Worm (Caenorhabditis elegans) whole organism, L4 larva: ENCODE results near the gene C15F1.2.

Experiments
- D1046.2 ChIP-seq: fragments of 200-800 bp; sonication (Bioruptor generic); IDR thresholded peaks from 2 replicates; pipeline ENCODE4 v1.3.6; 2022; ENCODE audit warnings: missing genetic modification characterization, missing compliant biosample characterization
- F10B5.3 ChIP-seq: sonication (generic microtip); optimal IDR thresholded peaks from 2 replicates; lab custom pipeline; 2016; ENCODE audit warnings: mild to moderate bottlenecking, missing genetic modification characterization, missing compliant biosample characterization
- F26F4.8 ChIP-seq: fragments of 200-800 bp; sonication (Bioruptor generic); conservative IDR thresholded peaks from 2 replicates; pipeline ENCODE4 v1.3.6; 2022; ENCODE audit warnings: missing genetic modification characterization, missing compliant biosample characterization
- F44E2.7 ChIP-seq: fragments of 200-800 bp; sonication (Bioruptor generic); IDR thresholded peaks from 2 replicates; pipeline ENCODE4 v2.1.2; 2022; ENCODE audit warnings: missing genetic modification characterization, missing compliant biosample characterization
- F49E8.2 ChIP-seq: sonication (generic microtip); optimal IDR thresholded peaks from 2 replicates; lab custom pipeline; 2016; ENCODE audit warnings: missing compliant biosample characterization, mild to moderate bottlenecking, missing genetic modification characterization, borderline replicate concordance
- R02D3.7 ChIP-seq: fragments of 150-350 bp; sonication (generic microtip); optimal IDR thresholded peaks from 3 replicates; lab custom pipeline; 2014; ENCODE audit warnings: missing biosample characterization, missing genetic modification characterization
- Y48G9A.11 ChIP-seq: fragments of 200-800 bp; sonication (Bioruptor generic); IDR thresholded peaks from 2 replicates; pipeline ENCODE4 v1.3.6; 2022; ENCODE audit warnings: missing genetic modification reagents, missing genetic modification characterization, missing compliant biosample characterization
- Y5F2A.4 ChIP-seq: fragments of 200-800 bp; sonication (Bioruptor generic); optimal IDR thresholded peaks from 2 replicates; lab custom pipeline; 2018; ENCODE audit warnings: mild to moderate bottlenecking, missing genetic modification characterization, missing compliant biosample characterization
- aha-1 ChIP-seq: fragments of 150-350 bp; peaks from one replicate; lab custom pipeline; 2014; ENCODE audit warnings: missing biosample characterization, missing genetic modification characterization
- aly-2 ChIP-seq: sonication (generic microtip); optimal IDR thresholded peaks from 2 replicates; lab custom pipeline; 2018; ENCODE audit warnings: missing biosample characterization, missing genetic modification characterization
- ama-1 ChIP-seq: fragments of 150-350 bp; optimal IDR thresholded peaks from 2 replicates; lab custom pipeline; 2014; ENCODE audit warnings: inconsistent platforms, mixed read lengths
- arid-1 ChIP-seq: fragments of 200-800 bp; sonication (Bioruptor generic); conservative IDR thresholded peaks from 2 replicates; pipeline ENCODE4 v1.3.6; 2022; ENCODE audit warnings: missing genetic modification reagents, missing genetic modification characterization, missing compliant biosample characterization
- ceh-28 ChIP-seq: fragments of 150-350 bp; optimal IDR thresholded peaks from 2 replicates; lab custom pipeline; 2014; ENCODE audit warnings: missing biosample characterization, missing genetic modification reagents, missing genetic modification characterization
- ceh-62 ChIP-seq: sonication (generic microtip); optimal IDR thresholded peaks from 2 replicates; lab custom pipeline; 2017; ENCODE audit warnings: missing biosample characterization, missing genetic modification characterization
- ceh-82 ChIP-seq: sonication (generic microtip); optimal IDR thresholded peaks from 2 replicates; lab custom pipeline; 2017; ENCODE audit warnings: missing biosample characterization, missing genetic modification characterization
- ces-1 ChIP-seq: fragments of 150-350 bp; sonication (generic microtip); optimal IDR thresholded peaks from 4 replicates; lab custom pipeline; 2014; ENCODE audit warnings: missing biosample characterization, missing genetic modification reagents, missing genetic modification characterization
- cey-2 ChIP-seq: sonication (generic microtip); optimal IDR thresholded peaks from 3 replicates; lab custom pipeline; 2017; ENCODE audit warnings: missing genetic modification characterization, mild to moderate bottlenecking, missing compliant biosample characterization, antibody characterized with exemption, borderline replicate concordance; ENCODE audit not compliant: insufficient read depth
- daf-16 ChIP-seq, 3 experiments: sonication (generic microtip); optimal IDR thresholded peaks; 2 replicates each; lab custom pipeline; 2016 to 2017; ENCODE audit warnings: missing genetic modification characterization in 3 of 3, missing genetic modification reagents in 3 of 3, mild to moderate bottlenecking in 2 of 3, missing compliant biosample characterization in 2 of 3, missing biosample characterization in 1 of 3, moderate library complexity in 1 of 3
- dmd-6 ChIP-seq: fragments of 200-800 bp; sonication (Bioruptor generic); IDR thresholded peaks from 2 replicates; pipeline ENCODE4 v1.3.6; 2022; ENCODE audit warnings: missing genetic modification reagents, missing genetic modification characterization, missing compliant biosample characterization
- dmd-9 ChIP-seq: fragments of 200-800 bp; sonication (Bioruptor generic); IDR thresholded peaks from 2 replicates; pipeline ENCODE4 v1.3.6; 2022; ENCODE audit warnings: missing genetic modification reagents, missing genetic modification characterization, missing compliant biosample characterization
- dpl-1 ChIP-seq: fragments of 150-350 bp; optimal IDR thresholded peaks from 2 replicates; lab custom pipeline; 2014; ENCODE audit warnings: missing biosample characterization, missing genetic modification reagents, missing genetic modification characterization
- duxl-1 ChIP-seq: sonication (generic microtip); optimal IDR thresholded peaks from 2 replicates; lab custom pipeline; 2016; ENCODE audit warnings: mild to moderate bottlenecking, missing genetic modification characterization, moderate library complexity, missing compliant biosample characterization; ENCODE audit not compliant: poor library complexity
- dve-1 ChIP-seq: sonication (generic microtip); optimal IDR thresholded peaks from 2 replicates; lab custom pipeline; 2017; ENCODE audit warnings: antibody characterized with exemption, mild to moderate bottlenecking, missing genetic modification characterization, missing compliant biosample characterization; ENCODE audit not compliant: insufficient read depth
- fos-1 ChIP-seq: fragments of 150-350 bp; optimal IDR thresholded peaks from 2 replicates; lab custom pipeline; 2014; ENCODE audit warnings: missing biosample characterization, missing genetic modification characterization
- hlh-30 ChIP-seq: sonication (generic microtip); optimal IDR thresholded peaks from 2 replicates; lab custom pipeline; 2017; ENCODE audit warnings: antibody characterized with exemption, mild to moderate bottlenecking, missing genetic modification characterization, missing compliant biosample characterization; ENCODE audit not compliant: insufficient read depth
- jun-1 ChIP-seq: fragments of 150-350 bp; optimal IDR thresholded peaks from 2 replicates; lab custom pipeline; 2014; ENCODE audit warnings: missing biosample characterization, missing genetic modification reagents, missing genetic modification characterization
- lin-29 ChIP-seq: fragments of 200-800 bp; sonication (Bioruptor generic); IDR thresholded peaks from 2 replicates; pipeline ENCODE4 v1.3.6; 2022; ENCODE audit warnings: missing genetic modification reagents, missing genetic modification characterization, missing compliant biosample characterization
- lin-38 ChIP-seq: fragments of 200-800 bp; sonication (Bioruptor generic); IDR thresholded peaks from 2 replicates; pipeline ENCODE4 v1.3.6; 2022; ENCODE audit warnings: missing genetic modification reagents, missing genetic modification characterization, missing compliant biosample characterization
- lin-39 ChIP-seq: fragments of 150-350 bp; optimal IDR thresholded peaks from 2 replicates; lab custom pipeline; 2014; ENCODE audit warnings: missing biosample characterization, missing genetic modification reagents, missing genetic modification characterization
- lsy-2 ChIP-seq, 2 experiments: fragments of 150-350 bp in 1 of 2; sonication (generic microtip) in 1 of 2; optimal IDR thresholded peaks; 2 replicates each; lab custom pipeline; 2014 to 2017; ENCODE audit warnings: missing biosample characterization in 2 of 2, missing genetic modification characterization in 2 of 2
- mes-2 ChIP-seq: sonication (generic microtip); optimal IDR thresholded peaks from 2 replicates; lab custom pipeline; 2016; ENCODE audit warnings: missing genotype, mild to moderate bottlenecking, missing genetic modification characterization, missing compliant biosample characterization; ENCODE audit not compliant: poor library complexity, severe bottlenecking
- mxl-2 ChIP-seq: fragments of 200-800 bp; sonication (Bioruptor generic); conservative IDR thresholded peaks from 2 replicates; pipeline ENCODE4 v1.3.6; 2022; ENCODE audit warnings: missing genetic modification reagents, missing genetic modification characterization, missing compliant biosample characterization
- mxl-3 ChIP-seq: fragments of 200-800 bp; sonication (Bioruptor generic); optimal IDR thresholded peaks from 2 replicates; lab custom pipeline; 2018; ENCODE audit warnings: mild to moderate bottlenecking, missing genetic modification characterization, missing compliant biosample characterization
- nhr-10 ChIP-seq: fragments of 150-350 bp; optimal IDR thresholded peaks from 2 replicates; lab custom pipeline; 2014; ENCODE audit warnings: missing biosample characterization, missing genetic modification characterization
- nhr-102 ChIP-seq: sonication (generic microtip); optimal IDR thresholded peaks from 2 replicates; lab custom pipeline; 2016; ENCODE audit warnings: mild to moderate bottlenecking, missing genetic modification characterization, moderate library complexity, missing compliant biosample characterization
- nhr-11 ChIP-seq: fragments of 150-350 bp; optimal IDR thresholded peaks from 2 replicates; lab custom pipeline; 2014; ENCODE audit warnings: missing biosample characterization, missing genetic modification characterization
- nhr-42 ChIP-seq: fragments of 200-800 bp; sonication (Bioruptor generic); IDR thresholded peaks from 2 replicates; pipeline ENCODE4 v1.3.6; 2022; ENCODE audit warnings: missing genetic modification characterization, missing compliant biosample characterization
- nhr-48 ChIP-seq: sonication (generic microtip); optimal IDR thresholded peaks from 2 replicates; lab custom pipeline; 2016; ENCODE audit warnings: mild to moderate bottlenecking, missing genetic modification characterization, missing compliant biosample characterization
- nhr-6 ChIP-seq: fragments of 150-350 bp; optimal IDR thresholded peaks from 2 replicates; lab custom pipeline; 2014; ENCODE audit warnings: missing biosample characterization, missing genetic modification characterization
- nhr-76 ChIP-seq: fragments of 150-350 bp; optimal IDR thresholded peaks from 2 replicates; lab custom pipeline; 2014; ENCODE audit warnings: missing biosample characterization, missing genetic modification characterization
- nhr-77 ChIP-seq: fragments of 150-350 bp; optimal IDR thresholded peaks from 2 replicates; lab custom pipeline; 2014; ENCODE audit warnings: missing biosample characterization, missing genetic modification characterization
- pqm-1 ChIP-seq: sonication (generic microtip); optimal IDR thresholded peaks from 2 replicates; lab custom pipeline; 2017; ENCODE audit warnings: missing biosample characterization, missing genetic modification characterization
- saeg-2 ChIP-seq: fragments of 200-800 bp; sonication (Bioruptor generic); IDR thresholded peaks from 2 replicates; pipeline ENCODE4 v1.3.6; 2022; ENCODE audit warnings: missing genetic modification reagents, missing genetic modification characterization, missing compliant biosample characterization
- sdz-12 ChIP-seq: fragments of 200-800 bp; sonication (Bioruptor generic); optimal IDR thresholded peaks from 2 replicates; lab custom pipeline; 2018; ENCODE audit warnings: mild to moderate bottlenecking, missing genetic modification characterization, missing compliant biosample characterization
- set-16 ChIP-seq: fragments of 200-800 bp; sonication (Bioruptor generic); IDR thresholded peaks from 2 replicates; pipeline ENCODE4 v1.3.6; 2022; ENCODE audit warnings: missing genetic modification reagents, missing genetic modification characterization, missing compliant biosample characterization
- spr-3 ChIP-seq: fragments of 200-800 bp; sonication (Bioruptor generic); optimal IDR thresholded peaks from 2 replicates; lab custom pipeline; 2018; ENCODE audit warnings: mild to moderate bottlenecking, missing genetic modification characterization, missing compliant biosample characterization
- unc-130 ChIP-seq: sonication (generic microtip); optimal IDR thresholded peaks from 2 replicates; lab custom pipeline; 2016; ENCODE audit warnings: missing genetic modification reagents, missing genetic modification characterization, missing compliant biosample characterization
- zfp-3 ChIP-seq: fragments of 200-800 bp; sonication (Bioruptor generic); conservative IDR thresholded peaks from 2 replicates; pipeline ENCODE4 v1.3.6; 2022; ENCODE audit warnings: missing genetic modification reagents, missing genetic modification characterization, missing compliant biosample characterization
- zip-2 ChIP-seq: fragments of 150-350 bp; optimal IDR thresholded peaks from 2 replicates; lab custom pipeline; 2014; ENCODE audit warnings: missing biosample characterization, missing genetic modification characterization
- ztf-11 ChIP-seq: fragments of 150-350 bp; optimal IDR thresholded peaks from 2 replicates; lab custom pipeline; 2014; ENCODE audit warnings: missing biosample characterization, missing genetic modification characterization

Gene C15F1.2

DNA sequence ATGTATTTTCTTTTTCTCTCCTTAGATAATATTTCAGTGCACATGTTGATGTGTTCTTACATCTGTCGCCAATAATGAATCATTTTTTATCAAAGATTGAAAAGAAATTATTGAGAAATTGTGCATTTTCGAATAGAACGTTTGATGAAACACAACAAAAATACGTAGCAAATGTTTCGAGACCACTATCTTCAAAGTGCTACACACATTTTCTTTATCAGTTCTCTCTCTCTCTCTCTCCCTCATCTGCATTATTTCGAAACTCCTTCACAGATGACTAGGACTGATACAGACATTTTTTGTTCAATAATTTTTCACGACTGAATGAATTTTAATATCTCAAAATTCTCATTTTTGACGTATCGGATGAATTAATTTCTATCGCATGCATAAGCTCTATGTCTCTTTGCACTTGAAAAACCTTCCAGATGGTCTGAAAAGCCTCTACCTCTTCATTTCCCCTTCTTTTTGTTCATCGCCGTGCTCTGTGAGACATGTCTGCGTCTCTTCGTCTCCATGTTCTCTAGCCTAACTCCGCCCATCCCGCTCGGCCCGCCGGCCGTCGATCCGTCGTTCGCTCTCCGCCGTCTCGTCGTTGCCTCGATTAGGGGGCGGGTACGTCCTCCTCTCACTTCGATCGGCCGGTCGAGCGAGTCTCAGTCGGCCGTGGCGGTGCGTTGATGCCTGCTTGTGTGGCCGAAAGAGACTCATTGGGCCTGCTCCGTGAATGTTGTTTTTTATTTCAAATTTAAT, 36.3 kb upstream of the C15F1.2 start:
- TF ChIP-seq Y48G9A.11 (GFP tag; lab: Robert Waterston, UW) (no peak), ces-1 (no peak), aly-2 (no peak), lin-29 (no peak), D1046.2 (no peak), mxl-3 (GFP tag; lab: Kevin White, UChicago) (no peak), nhr-102 (tag; lab: Kevin White, UChicago) (no peak), duxl-1 (tag; lab: Kevin White, UChicago) (no peak), lin-39 (tag; lab: Kevin White, UChicago) (no peak), dpl-1 (GFP tag; lab: Kevin White, UChicago) (peak; percentile 7), arid-1 (GFP tag; lab: Robert Waterston, UW) (no peak), fos-1 (tag; lab: Kevin White, UChicago) (no peak), nhr-6 (tag; lab: Kevin White, UChicago) (no peak), jun-1 (no peak), mes-2 (tag; lab: Kevin White, UChicago) (peak; percentile 37), pqm-1 (tag; lab: Kevin White, UChicago) (peak; percentile 63), hlh-30 (tag; lab: Kevin White, UChicago) (no peak), spr-3 (GFP tag; lab: Kevin White, UChicago) (no peak), F10B5.3 (tag; lab: Kevin White, UChicago) (no peak), ceh-28 (tag; lab: Kevin White, UChicago) (no peak), nhr-48 (tag; lab: Kevin White, UChicago) (no peak), Y5F2A.4 (no peak), aha-1 (tag; lab: Kevin White, UChicago) (peak; percentile 89), ceh-62 (tag; lab: Kevin White, UChicago) (no peak), sdz-12 (GFP tag; lab: Kevin White, UChicago) (no peak), mxl-2 (no peak), saeg-2 (GFP tag; lab: Robert Waterston, UW) (no peak), nhr-76 (no peak), zfp-3 (GFP tag; lab: Robert Waterston, UW) (no peak), ceh-82 (tag; lab: Kevin White, UChicago) (no peak), dve-1 (tag; lab: Kevin White, UChicago) (peak; percentile 18), cey-2 (tag; lab: Kevin White, UChicago) (no peak), nhr-10 (tag; lab: Kevin White, UChicago) (no peak), daf-16 (GFP tag; optimal IDR thresholded peaks at IDR 0.05; lab: Kevin White, UChicago) (no peak), daf-16 (tag; optimal IDR thresholded peaks at IDR 0.05; lab: Kevin White, UChicago) (peak; percentile 73), unc-130 (GFP tag; lab: Kevin White, UChicago) (no peak), lsy-2 (tag; optimal IDR thresholded peaks at IDR 0.05; lab: Kevin White, UChicago) (no peak), nhr-77 (tag; lab: Kevin White, UChicago) (peak; percentile 43), dmd-9 (GFP tag; lab: Robert Waterston, UW) (no peak), ama-1 (no peak), ztf-11 (no peak), nhr-11 (tag; lab: Kevin White, UChicago) (no peak), F44E2.7 (GFP tag; lab: Robert Waterston, UW) (no peak), R02D3.7 (tag; lab: Kevin White, UChicago) (no peak), lin-38 (GFP tag; lab: Robert Waterston, UW) (no peak), F26F4.8 (GFP tag; lab: Robert Waterston, UW) (no peak), dmd-6 (GFP tag; lab: Robert Waterston, UW) (peak; percentile 29), set-16 (GFP tag; lab: Robert Waterston, UW) (peak; percentile 97), zip-2 (tag; lab: Kevin White, UChicago) (no peak), nhr-42 (GFP tag; lab: Robert Waterston, UW) (no peak), F49E8.2 (tag; lab: Kevin White, UChicago) (no peak)
